Fruit fly (Drosophila melanogaster) ovary, adult (tissue): ENCODE data around the gene Gr10a.

Experiments
- CG17801 ChIP-seq: fragments of 200-800 bp; optimal IDR thresholded peaks from 2 replicates; lab custom pipeline; 2019; ENCODE audit warnings: missing biosample characterization, mild to moderate bottlenecking, missing genetic modification characterization, moderate library complexity; ENCODE audit not compliant: partially characterized antibody

Gene Gr10a

DNA sequence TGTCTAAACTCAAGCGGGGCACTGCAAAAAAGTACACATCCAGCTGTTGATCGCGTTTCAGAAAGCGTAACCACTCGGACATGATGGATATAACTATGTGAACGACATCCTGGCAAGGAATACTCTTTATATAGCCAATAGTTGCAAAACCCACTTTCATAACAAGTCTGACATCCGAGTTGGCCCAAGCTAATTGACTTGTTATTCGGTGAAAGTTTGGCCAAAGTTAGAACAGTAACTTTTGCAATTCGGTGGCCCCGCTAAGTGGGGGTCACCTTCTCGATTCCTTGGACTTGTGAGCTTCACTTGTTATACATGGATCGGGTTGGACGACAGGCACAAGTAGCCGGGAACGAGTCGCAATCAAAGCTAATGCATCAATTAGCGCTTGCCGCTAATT lies at the start of gene Gr10a, which contains the start of gene Or10a:
TSS of gene Gr10a (minus strand) at position 101 of the 400 bp plus-strand sequence.
TSS of gene Or10a (minus strand) at position 101 of the 400 bp plus-strand sequence.
- TF ChIP-seq CG17801 (GFP tag; lab: Kevin White, UChicago): no peak

DNA sequence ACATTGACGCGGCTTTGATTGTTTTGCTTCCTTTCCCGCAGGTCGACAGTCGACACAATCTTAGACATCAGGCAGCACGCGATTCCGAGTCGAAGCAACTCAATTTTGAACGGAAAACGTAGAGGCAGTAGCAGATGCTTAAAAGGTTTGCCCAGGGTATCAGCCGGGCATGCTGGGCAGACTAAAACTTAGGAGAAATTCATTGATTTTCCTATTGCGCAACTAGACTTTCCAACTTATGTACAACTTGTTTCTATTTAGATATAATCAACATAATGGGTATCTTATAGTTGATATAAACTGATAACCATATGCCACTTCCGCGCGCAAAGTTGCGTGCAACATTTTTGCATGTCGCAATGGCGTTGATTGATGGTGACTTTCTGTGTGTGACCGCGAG lies 49.5 kb upstream of the Gr10a start:
- no peak for TF ChIP-seq CG17801 (GFP tag; lab: Kevin White, UChicago)

DNA sequence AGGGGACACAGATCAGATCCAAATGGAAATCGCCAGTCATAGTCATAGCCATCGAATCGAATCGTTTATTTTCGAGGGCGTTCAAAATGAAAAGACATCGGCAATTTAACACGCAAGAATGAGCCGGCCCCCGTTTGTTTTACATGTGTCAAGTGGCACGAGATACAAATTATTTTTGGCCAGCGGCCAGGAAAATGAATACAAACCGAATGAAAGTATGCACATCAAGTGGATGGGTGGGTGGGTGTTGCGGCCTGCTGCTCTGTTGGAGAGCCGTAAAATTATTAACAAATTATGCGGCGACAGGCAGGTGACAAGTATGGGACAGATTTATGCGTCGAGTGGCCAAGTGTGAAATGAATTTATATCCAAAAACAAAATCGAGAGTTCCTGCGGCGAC lies 46.8 kb upstream of the Gr10a start:
- TF ChIP-seq CG17801 (GFP tag; lab: Kevin White, UChicago): no peak

DNA sequence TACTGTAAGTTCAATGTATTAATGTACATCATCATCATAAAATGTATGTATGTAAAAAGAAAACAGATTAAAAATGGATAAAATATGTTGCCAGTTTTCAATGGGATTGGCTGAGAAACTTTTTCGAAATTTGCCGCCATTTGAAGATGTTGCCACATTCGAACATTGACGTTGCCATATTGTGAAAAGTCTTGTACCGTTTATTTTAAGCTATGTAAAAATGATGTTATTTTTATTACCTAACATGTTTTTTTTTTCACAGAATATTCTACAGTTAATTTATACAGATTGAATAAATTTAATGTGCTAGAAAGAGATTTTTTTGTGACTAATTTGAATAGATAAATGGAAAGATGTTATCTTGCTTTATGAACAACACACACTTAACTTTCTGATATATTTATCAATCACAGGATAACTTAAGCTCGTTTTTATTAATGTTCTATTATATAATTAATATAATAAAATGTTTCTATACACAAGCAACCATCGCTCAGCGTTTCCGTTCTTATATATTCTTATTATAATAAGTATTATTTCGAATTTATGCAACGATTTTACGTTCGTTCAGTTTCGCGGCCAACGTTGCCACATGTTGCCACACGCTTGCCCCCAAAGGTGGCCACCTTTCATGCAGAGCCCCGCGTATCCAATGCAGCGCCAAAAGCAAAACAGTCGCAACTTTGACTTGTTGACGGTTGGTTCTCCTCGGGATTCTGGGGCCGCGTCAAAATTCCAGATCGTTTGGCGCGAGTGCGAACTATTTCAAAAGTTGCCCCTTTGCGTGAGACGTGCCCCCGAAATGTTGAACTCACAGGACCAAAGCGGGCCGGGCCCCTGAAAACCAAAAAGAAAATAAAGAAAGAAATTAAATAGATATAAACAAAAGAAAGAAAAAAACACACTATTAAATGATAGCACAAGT lies 42.0 kb upstream of the Gr10a start, which contains the start of gene CG43155:
TSS of gene CG43155 (plus strand) at position 875 of the 925 bp plus-strand sequence.
- TF ChIP-seq CG17801 (GFP tag; lab: Kevin White, UChicago): no peak

DNA sequence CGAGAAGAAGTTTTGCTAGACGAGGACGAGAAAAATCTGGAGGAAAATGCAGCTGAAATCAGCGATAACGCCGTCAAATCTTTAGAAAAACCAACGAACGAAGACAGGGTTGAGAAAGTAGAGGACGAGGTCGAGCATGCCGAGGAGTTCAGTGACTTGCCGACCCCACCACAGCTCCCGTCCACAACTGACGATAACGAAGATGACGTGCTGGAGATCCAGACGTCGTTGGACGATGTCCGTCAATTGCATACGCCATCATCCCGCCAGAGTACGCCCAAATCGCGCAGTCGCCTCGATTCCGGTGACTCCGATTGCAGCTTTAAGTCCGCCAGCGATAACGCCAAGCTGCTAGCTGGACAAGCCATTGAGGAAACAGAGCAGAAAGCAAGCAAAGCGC lies 39.9 kb upstream of the Gr10a start:
- TF ChIP-seq CG17801 (GFP tag; lab: Kevin White, UChicago): no peak

DNA sequence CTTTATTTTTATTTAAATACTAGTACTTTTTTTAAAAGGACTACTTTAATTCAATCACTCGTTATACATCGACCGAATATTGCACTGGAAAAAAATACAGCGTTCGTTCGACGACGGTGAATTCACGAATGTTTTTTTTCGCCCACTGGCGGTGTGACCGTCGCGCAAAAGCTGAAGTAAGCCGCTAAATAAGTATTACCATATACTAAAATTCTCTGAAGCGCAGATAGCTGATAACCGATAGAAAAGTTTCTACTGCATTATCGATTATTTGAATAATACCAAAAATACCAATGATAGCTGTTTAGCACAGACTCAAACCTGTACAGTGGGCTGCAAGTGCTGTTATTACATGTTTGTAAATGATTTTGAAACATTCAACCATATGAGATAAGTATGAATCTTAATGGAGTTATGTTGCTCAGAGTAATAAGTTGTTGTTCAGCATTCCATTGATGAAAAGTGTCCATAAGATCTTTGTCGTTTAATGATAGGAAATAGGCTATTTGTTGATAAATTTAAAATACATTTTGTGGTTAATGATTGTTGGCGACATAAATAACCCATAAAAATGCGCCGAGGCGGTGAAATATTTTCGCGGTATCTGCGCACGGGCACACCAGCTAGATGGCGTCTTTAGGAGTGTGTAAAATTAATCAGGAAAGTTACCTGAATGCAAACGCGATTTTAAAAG lies 37.1 kb upstream of the Gr10a start, which contains the start of the genes Evi5 and HP5:
TSS of gene Evi5 (minus strand) at position 198 of the 694 bp plus-strand sequence.
TSS of gene HP5 (plus strand) at position 598 of the 694 bp plus-strand sequence.
- peak; percentile 47 for TF ChIP-seq CG17801 (GFP tag; lab: Kevin White, UChicago)

DNA sequence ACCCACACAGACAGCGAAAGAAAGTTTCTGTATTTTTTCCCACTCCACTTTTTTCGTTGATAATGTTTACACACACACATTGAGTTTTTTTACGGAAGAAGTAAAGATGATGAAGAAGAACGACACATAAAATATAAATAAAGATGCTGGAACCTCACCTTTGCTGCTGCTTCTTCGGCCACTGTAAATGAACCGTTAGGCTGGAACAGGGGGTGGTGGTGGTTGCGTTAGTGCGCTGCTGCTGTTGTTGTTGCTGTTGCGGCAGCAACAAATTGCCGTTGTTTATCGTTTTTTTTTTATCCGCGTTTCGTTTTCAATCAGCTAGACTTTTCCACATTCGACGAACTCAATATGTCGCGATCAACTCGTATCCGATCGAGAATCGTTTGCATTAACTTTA lies 36.4 kb upstream of the Gr10a start:
- no peak for TF ChIP-seq CG17801 (GFP tag; lab: Kevin White, UChicago)

DNA sequence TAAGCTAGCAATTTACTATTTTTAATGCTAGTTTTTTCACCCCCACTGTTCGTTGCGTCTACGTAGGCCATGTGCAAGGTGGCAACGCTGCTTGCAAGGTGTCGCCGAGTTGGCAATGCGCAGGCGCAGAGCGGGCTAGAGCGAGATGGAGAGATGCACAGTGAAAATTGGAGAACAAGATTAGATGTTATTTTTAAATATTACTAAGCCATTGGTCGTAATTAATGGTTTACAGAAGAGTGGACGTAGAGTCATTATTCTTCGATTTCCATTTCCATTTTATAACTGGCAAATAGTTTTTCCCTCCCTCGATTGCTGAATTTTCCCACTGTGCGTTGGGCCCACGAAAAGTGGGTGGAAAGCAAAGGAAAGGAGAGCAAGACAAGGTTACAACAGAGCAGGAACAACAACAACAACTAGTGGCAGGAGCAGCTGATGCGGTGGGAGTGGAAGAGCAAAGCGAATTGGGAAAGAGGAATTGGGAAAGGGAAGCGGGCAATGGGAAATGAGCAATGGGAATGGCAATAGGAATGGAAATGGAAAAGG lies 35.7 kb upstream of the Gr10a start:
- peak; percentile 34 for TF ChIP-seq CG17801 (GFP tag; lab: Kevin White, UChicago)

DNA sequence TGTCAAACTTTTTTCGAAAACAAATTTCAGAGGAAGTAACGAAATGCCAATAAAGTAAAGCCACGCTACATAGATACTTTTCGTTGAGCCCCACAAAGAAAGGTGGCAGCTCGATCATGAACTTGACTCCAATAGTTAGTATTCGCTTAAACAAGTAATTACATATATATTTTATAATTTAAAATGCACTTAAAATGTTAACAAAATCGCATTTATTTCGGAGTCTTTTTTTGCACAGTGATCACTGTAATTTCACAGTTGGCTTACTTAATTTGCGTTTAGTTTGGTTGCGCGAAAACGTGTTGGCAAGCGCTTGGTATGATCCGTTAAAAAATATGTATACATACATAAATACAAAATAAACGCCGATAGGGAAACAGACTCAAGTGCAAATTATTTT lies 34.4 kb upstream of the Gr10a start:
- TF ChIP-seq CG17801 (GFP tag; lab: Kevin White, UChicago): peak; percentile 53

DNA sequence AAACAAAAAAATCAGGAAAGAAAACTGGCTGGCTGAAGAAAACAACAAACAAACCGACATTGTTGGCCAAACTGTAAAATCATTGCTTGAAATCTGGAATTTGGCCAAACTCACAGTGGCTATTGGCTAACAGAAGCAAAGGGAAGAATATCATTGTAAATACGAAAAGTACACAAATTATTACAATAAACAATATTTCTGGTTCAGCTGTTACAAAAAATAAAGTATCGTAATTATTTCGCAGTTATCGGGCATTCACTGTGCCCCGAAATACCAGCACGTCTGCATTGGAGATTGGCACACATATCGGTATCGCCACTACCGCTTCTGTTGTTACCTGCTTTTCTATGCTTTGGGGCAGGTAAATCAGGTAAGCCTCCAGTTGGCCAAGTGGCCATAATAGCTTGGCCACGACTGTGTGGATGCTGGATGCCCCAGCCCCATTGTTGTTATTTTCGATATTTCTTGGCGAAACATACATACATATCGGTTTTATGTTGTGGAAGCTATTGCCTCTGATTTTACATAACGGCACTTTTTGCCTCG lies 33.9 kb upstream of the Gr10a start:
- peak; percentile 59 for TF ChIP-seq CG17801 (GFP tag; lab: Kevin White, UChicago)

DNA sequence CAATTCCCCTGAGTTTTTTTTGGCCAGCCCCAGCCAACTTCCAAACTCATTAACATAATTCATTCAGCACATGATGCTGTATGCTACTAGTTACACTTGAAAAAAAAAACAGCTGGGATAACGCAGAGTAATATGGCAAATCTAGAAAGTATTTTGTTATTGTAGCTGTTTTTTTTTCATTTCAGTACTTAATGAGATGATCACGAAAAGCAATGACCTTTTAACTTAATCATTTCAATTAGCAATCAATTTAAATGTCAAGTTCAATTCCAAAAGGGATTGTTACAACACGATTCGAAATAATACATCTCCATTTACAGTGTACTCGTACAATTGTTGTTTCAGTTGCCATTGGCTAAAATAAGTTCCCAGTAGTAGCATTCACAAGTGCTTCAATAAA lies 33.2 kb upstream of the Gr10a start:
- no peak for TF ChIP-seq CG17801 (GFP tag; lab: Kevin White, UChicago)

DNA sequence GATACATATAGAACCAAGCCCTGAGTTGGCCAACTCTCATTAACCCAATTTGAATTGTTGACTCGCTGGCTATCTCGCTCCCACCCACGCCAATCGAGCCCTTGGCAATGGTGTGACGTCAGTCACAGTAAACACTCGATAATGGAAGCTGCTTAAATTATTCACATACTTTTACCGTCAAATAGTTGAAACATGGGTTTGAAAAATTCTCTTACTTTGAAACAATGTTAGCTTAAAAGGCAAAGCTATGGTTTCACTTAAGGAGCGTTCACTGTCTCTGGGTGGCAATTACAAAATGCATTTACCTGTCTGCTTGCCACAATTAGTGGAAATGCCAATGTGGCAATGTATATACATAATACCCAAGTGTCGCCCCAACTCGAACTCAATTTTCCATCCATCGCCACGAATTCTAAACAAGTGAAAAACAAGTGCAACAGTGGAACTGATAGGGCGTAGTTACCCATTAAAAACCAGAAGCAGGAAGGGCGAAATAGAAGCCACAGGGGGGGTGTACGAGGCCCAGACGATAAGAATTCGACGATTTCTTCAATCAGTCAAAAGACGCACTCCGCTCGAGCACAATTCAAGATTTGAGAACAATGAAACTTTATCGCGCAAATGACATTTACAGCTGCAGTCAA lies 32.4 kb upstream of the Gr10a start:
- TF ChIP-seq CG17801 (GFP tag; lab: Kevin White, UChicago): peak; percentile 79

DNA sequence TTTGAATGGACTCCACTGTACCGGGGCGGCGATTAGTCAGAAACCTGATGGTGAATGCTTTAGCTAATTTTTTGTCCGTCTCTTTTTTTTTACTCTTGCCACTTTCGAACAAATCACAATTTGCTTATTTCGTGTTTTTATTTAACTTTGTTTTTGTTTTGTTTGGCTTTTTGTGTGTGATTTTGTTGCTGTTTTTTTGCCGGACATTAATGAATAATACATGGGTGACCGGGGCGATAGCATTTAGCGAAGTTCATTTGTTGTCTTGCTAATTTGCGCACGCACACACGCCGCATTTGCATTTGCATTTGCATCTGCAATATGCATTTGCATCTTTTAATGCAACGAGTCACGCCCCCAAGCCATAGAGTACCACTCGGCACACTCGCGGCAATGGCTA lies 31.4 kb upstream of the Gr10a start:
- TF ChIP-seq CG17801 (GFP tag; lab: Kevin White, UChicago): no peak

DNA sequence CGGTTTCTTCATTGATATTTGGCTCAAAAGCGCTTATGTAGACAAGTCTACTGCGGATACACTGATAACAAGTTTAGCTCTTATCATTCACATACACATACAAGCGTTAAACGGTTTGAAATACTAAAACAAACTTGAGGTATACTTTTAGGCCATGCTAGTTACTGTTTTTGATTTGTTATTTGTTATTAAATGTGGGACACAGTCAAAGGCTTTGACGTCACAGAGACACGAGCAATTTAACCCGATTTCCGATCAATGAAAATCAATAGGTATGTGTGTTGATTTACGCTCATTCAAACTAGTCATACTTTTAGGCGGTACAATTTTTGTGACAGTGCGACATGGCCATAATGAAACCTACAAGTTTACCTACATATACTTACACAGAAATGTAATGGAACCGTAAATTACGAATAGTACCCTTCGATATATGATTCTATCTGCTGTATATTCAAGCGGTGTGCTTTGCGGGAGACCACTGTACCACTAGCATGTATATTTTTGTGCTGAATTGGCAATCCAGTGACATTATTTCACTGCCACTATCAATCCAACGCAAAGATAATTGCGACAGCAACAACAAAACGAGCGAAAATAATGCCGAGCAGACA lies 29.7 kb upstream of the Gr10a start:
- TF ChIP-seq CG17801 (GFP tag; lab: Kevin White, UChicago): peak; percentile 90
